Worm (Caenorhabditis elegans) whole organism, L2 larva: ENCODE results near the gene F28H7.2.

Source experiments
- ZK546.5 ChIP-seq: sonication (generic microtip); optimal IDR thresholded peaks from 2 replicates; lab custom pipeline; 2017; ENCODE audit warnings: missing biosample characterization, missing genetic modification characterization
- aly-2 ChIP-seq: fragments of 150-350 bp; optimal IDR thresholded peaks from 2 replicates; lab custom pipeline; 2014; ENCODE audit warnings: missing biosample characterization, missing genetic modification characterization
- ama-1 ChIP-seq: fragments of 150-350 bp; optimal IDR thresholded peaks from 2 replicates; lab custom pipeline; 2018; ENCODE audit warnings: inconsistent platforms
- ceh-82 ChIP-seq: fragments of 150-350 bp; optimal IDR thresholded peaks from 2 replicates; lab custom pipeline; 2014; ENCODE audit warnings: missing biosample characterization, missing genetic modification characterization
- crh-2 ChIP-seq: sonication (generic microtip); optimal IDR thresholded peaks from 2 replicates; lab custom pipeline; 2017; ENCODE audit warnings: missing biosample characterization, missing genetic modification characterization
- mab-5 ChIP-seq: fragments of 150-350 bp; optimal IDR thresholded peaks from 2 replicates; lab custom pipeline; 2014; ENCODE audit warnings: missing biosample characterization, missing genetic modification characterization
- mdl-1 ChIP-seq, 2 experiments: fragments of 150-350 bp in 1 of 2; sonication (generic microtip) in 1 of 2; optimal IDR thresholded peaks; 2 replicates each; lab custom pipeline; 2017; ENCODE audit warnings: missing biosample characterization in 2 of 2, missing genetic modification characterization in 2 of 2
- nhr-237 ChIP-seq: fragments of 150-350 bp; optimal IDR thresholded peaks from 2 replicates; lab custom pipeline; 2014; ENCODE audit warnings: missing biosample characterization, missing genetic modification characterization
- nhr-6 ChIP-seq: fragments of 150-350 bp; optimal IDR thresholded peaks from 2 replicates; lab custom pipeline; 2014; ENCODE audit warnings: missing biosample characterization, missing genetic modification characterization
- sem-4 ChIP-seq: fragments of 150-350 bp; optimal IDR thresholded peaks from 2 replicates; lab custom pipeline; 2014; ENCODE audit warnings: missing biosample characterization, missing genetic modification reagents, missing genetic modification characterization
- sma-9 ChIP-seq, 2 experiments: fragments of 150-350 bp in 1 of 2; sonication (generic microtip) in 1 of 2; optimal IDR thresholded peaks; 2 replicates each; lab custom pipeline; 2014 to 2016; ENCODE audit warnings: missing genetic modification characterization in 2 of 2, mild to moderate bottlenecking in 1 of 2, missing biosample characterization in 1 of 2, missing compliant biosample characterization in 1 of 2, missing genetic modification reagents in 1 of 2, moderate library complexity in 1 of 2
- snpc-4 ChIP-seq: fragments of 150-350 bp; optimal IDR thresholded peaks from 2 replicates; lab custom pipeline; 2014; ENCODE audit warnings: missing biosample characterization, missing genetic modification characterization

ce11 chrV:10720876-10721275 lies 26.8 kb upstream of the F28H7.2 start:
- TF ChIP-seq mdl-1 (tag; optimal IDR thresholded peaks at IDR 0.05; lab: Kevin White, UChicago) (no peak), nhr-6 (tag; lab: Kevin White, UChicago) (no peak), mab-5 (no peak), snpc-4 (tag; lab: Kevin White, UChicago) (no peak), nhr-237 (tag; lab: Kevin White, UChicago) (no peak), sma-9 (GFP tag; optimal IDR thresholded peaks at IDR 0.05; lab: Kevin White, UChicago) (no peak), sma-9 (tag; optimal IDR thresholded peaks at IDR 0.05; lab: Kevin White, UChicago) (no peak), ceh-82 (tag; lab: Kevin White, UChicago) (no peak), sem-4 (tag; lab: Kevin White, UChicago) (no peak), aly-2 (tag; lab: Kevin White, UChicago) (no peak), crh-2 (tag; lab: Kevin White, UChicago) (no peak), ama-1 (lab: Kevin White, UChicago) (no peak), ZK546.5 (tag; lab: Kevin White, UChicago) (no peak)
